Fruit fly (Drosophila melanogaster): ENCODE measurements around the gene rdx.

rdx gene

DNA sequence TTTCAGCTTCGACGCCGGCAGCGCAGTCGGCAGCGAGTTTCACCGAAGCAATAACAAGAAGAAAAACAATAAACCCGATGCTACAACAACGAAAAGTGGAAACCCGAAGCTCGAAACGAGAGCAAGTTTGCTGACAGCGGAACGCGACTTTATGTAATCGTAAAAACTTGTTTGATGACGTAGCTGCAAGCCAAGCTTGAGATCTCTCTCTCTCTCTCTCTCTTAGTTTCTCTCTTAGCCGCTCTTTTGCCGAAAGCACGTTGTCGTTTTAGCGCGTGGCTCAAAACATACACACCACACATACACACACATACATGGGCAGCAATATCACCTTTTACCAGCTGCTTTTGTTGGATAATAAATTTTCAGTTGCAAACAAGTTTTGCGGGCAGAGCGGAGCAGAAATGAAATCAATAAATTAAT is 55.8 kb downstream of the rdx start (continued):
- TF ChIP-seq ems (GFP tag; optimal IDR thresholded peaks at IDR 0.05) (no peak), ci (GFP tag; IDR thresholded peaks at IDR 0.05) (peak; percentile 71; the same call in 2 of the 3 replicates), chinmo (GFP tag; IDR thresholded peaks at IDR 0.05; ENCODE audit: partially characterized antibody) (peak; percentile 80; the same call in 3 of the 4 replicates), CG13775 (GFP tag; optimal IDR thresholded peaks at IDR 0.05) (no peak), nom (GFP tag; optimal IDR thresholded peaks at IDR 0.05) (peak; percentile 25), Chrac-16 (GFP tag; optimal IDR thresholded peaks at IDR 0.05) (no peak), lola (GFP tag; optimal IDR thresholded peaks at IDR 0.05) (no peak), CG6791 (GFP tag; IDR thresholded peaks at IDR 0.05; ENCODE audit: partially characterized antibody) (0 out of 3 replicates have a peak, but pooled peaks have one; percentile 23), Bdp1 (GFP tag; optimal IDR thresholded peaks at IDR 0.05) (no peak), CG3163 (GFP tag; optimal IDR thresholded peaks at IDR 0.05) (peak; percentile 87), lbe (GFP tag; optimal IDR thresholded peaks at IDR 0.05) (peak; percentile 56), Adf1 (GFP tag; IDR thresholded peaks at IDR 0.05) (peak; percentile 89)

DNA sequence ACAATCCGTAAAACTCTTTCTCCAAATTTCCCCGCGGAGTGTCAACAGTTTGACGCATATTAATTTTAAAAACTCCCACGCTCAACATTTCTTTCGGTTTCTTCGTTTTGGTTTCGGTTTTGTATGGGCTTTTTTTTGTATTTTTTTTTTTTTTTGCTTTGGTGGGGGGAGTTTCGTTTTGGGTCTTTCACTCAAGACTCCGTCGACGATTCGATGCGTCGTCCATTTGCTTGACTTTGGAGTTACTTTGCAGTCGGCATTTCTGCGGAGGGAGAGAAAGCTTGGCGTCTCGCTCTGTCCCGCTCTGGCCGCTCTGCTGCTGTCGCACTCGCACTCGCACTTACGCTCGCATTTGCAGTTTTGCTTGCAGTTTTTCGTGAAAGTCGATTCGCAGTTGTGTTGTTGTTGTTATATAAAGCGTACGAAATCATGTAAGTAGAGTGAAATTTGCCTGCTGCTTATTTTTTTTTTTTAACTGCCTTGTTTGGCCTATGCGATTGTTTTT is 57.1 kb downstream of the rdx start:
- TF ChIP-seq slp2 (GFP tag; optimal IDR thresholded peaks at IDR 0.05) (no peak), bowl (GFP tag; IDR thresholded peaks at IDR 0.05) (no peak), emc (GFP tag; optimal IDR thresholded peaks at IDR 0.05) (no peak), HmgZ (tag; optimal IDR thresholded peaks at IDR 0.05) (no peak), CG10321 (GFP tag; IDR thresholded peaks at IDR 0.05) (peak; percentile 40), CG33213 (GFP tag; optimal IDR thresholded peaks at IDR 0.05) (no peak), croc (GFP tag; conservative IDR thresholded peaks at IDR 0.05) (no peak), CG5180 (GFP tag; optimal IDR thresholded peaks at IDR 0.05) (no peak), tin (GFP tag; optimal IDR thresholded peaks at IDR 0.05) (no peak), Taf1 (GFP tag; IDR thresholded peaks at IDR 0.05) (no peak), ci (GFP tag; IDR thresholded peaks at IDR 0.05) (0 out of 3 replicates have a peak, but pooled peaks have one; percentile 26), CG2199 (GFP tag; IDR thresholded peaks at IDR 0.05) (0 out of 3 replicates have a peak, but pooled peaks have one; percentile 13), lmd (GFP tag; IDR thresholded peaks at IDR 0.05) (no peak), CTCF (GFP tag; optimal IDR thresholded peaks at IDR 0.05) (no peak), z (GFP tag; IDR thresholded peaks at IDR 0.05) (peak; percentile 55; the same call in 1 of the 3 replicates), CG7745 (tag; optimal IDR thresholded peaks at IDR 0.05) (no peak), Optix (GFP tag; IDR thresholded peaks at IDR 0.05) (no peak), Nf-YB (GFP tag; optimal IDR thresholded peaks at IDR 0.05) (no peak), vvl (GFP tag; IDR thresholded peaks at IDR 0.05) (peak; percentile 31; the same call in 1 of the 2 replicates), kni (GFP tag; optimal IDR thresholded peaks at IDR 0.05) (no peak), sqz (GFP tag; optimal IDR thresholded peaks at IDR 0.05) (peak; percentile 45), CG1602 (GFP tag; optimal IDR thresholded peaks at IDR 0.05) (no peak), psq (GFP tag; optimal IDR thresholded peaks at IDR 0.05) (no peak), Drgx (GFP tag; IDR thresholded peaks at IDR 0.05) (peak; percentile 37; the same call in 1 of the 2 replicates), CG1832 (GFP tag; optimal IDR thresholded peaks at IDR 0.05) (peak; percentile 42), Pdp1 (GFP tag; optimal IDR thresholded peaks at IDR 0.05) (peak in 1 of 2 experiments; percentile 15)

DNA sequence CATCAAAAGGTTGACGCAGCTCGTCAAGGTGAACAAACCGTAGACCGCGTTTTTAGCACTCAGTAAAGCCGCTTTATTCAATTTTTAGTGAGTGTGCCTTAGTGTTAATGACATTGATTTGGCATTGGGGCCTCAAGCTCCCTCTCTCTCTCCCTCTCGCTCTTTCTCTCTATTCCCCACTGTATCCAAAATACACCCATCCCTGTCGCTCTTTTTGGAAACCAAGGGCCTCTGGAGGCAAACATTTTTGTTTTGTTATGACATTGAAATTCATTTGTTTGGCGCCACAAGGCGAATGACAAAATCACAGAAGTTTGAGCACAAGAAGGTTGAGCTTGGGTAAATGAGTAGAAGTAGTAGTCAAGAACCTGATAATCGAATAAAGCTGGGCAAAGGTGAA is 59.2 kb downstream of the rdx start:
- TF ChIP-seq ac (GFP tag; optimal IDR thresholded peaks at IDR 0.05) = no peak
- TF ChIP-seq CG12769 (tag; optimal IDR thresholded peaks at IDR 0.05) = peak; percentile 71
- TF ChIP-seq ap (GFP tag; IDR thresholded peaks at IDR 0.05) = no peak
- no peak for TF ChIP-seq CG12299 (tag; optimal IDR thresholded peaks at IDR 0.05)
- TF ChIP-seq stwl (tag; optimal IDR thresholded peaks at IDR 0.05) = no peak
- TF ChIP-seq pb (GFP tag; optimal IDR thresholded peaks at IDR 0.05) = no peak
- TF ChIP-seq Sox100B (GFP tag; optimal IDR thresholded peaks at IDR 0.05) = no peak
- TF ChIP-seq CG32767 (GFP tag; IDR thresholded peaks at IDR 0.05) = no peak
- TF ChIP-seq knrl (GFP tag; IDR thresholded peaks at IDR 0.05; ENCODE audit: partially characterized antibody) = no peak
- peak in 1 of 2 experiments; percentile 24 for TF ChIP-seq Trl (optimal IDR thresholded peaks at IDR 0.05)
- TF ChIP-seq Trl (GFP tag; optimal IDR thresholded peaks at IDR 0.05) = no peak
- no peak for TF ChIP-seq CG15601 (tag; optimal IDR thresholded peaks at IDR 0.05)
- peak; percentile 91 for TF ChIP-seq ftz-f1 (GFP tag; optimal IDR thresholded peaks at IDR 0.05)
- no peak for TF ChIP-seq CkIIα-i1 (GFP tag; IDR thresholded peaks at IDR 0.05)
- peak; percentile 7 for TF ChIP-seq CG1832 (GFP tag; optimal IDR thresholded peaks at IDR 0.05)

All from whole organism, embryonic.